Worm (Caenorhabditis elegans): ENCODE results near the gene F13A7.11.

The F13A7.11 gene

DNA sequence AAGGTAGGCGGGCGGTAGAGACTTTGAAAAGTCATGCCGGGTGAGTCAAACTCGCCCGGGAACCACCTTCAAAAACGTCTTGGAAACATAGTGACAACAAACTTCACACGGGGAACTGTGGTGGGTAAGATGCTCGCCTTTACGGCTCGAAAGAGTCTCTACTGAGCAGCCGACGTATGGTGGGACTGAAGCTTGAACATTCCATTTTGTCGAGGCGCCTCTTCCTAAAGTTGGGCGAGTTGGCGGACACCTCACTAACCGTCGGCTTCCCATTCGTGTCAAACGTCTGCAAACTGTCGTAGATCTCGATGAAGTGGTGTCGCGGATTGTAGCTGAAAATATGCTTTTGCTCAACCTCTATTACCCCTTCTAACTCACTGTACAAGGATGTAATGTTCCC lies 12.2 kb downstream of the F13A7.11 start:
- TF ChIP-seq mep-1 (tag; optimal IDR thresholded peaks at IDR 0.05), result no peak
- no peak for TF ChIP-seq ztf-11 (tag; optimal IDR thresholded peaks at IDR 0.05)
- TF ChIP-seq efl-1 (optimal IDR thresholded peaks at IDR 0.05), result no peak
- peak in 1 of 2 experiments; percentile 58 for TF ChIP-seq efl-1 (GFP tag; optimal IDR thresholded peaks at IDR 0.05 in 1 of 2)

DNA sequence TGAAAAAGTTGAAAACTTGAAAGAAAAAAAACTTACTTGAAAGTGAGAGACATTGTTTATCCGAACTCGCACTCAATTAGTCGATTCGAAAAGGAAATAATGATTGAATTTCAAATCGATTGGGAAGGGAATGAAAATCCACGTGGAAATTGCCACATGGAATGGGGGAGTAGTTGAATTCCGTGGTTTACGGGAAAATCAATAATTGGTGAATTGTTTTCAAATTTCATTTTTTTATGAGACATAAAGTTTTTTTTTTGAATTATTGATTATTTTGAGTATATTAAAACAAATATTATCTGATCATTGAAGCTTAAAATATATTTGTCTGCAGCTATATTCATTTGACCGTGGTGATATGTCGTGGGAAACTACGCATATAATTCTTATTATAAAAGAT lies 17.3 kb downstream of the F13A7.11 start, which contains the start of gene F13A7.1:
F13A7.1 (minus strand) TSS at position 101 of the 400 bp plus-strand sequence.
- TF ChIP-seq nhr-19 (GFP tag; conservative IDR thresholded peaks at IDR 0.05) (no peak), lsy-2 (tag; optimal IDR thresholded peaks at IDR 0.05) (no peak), ceh-82 (tag; optimal IDR thresholded peaks at IDR 0.05) (no peak), unc-86 (tag; optimal IDR thresholded peaks at IDR 0.05) (no peak), hlh-17 (GFP tag; optimal IDR thresholded peaks at IDR 0.05; ENCODE audit: borderline replicate concordance) (no peak), C16A3.4 (tag; optimal IDR thresholded peaks at IDR 0.05) (no peak), hlh-4 (tag; optimal IDR thresholded peaks at IDR 0.05) (no peak), lin-35 (GFP tag; optimal IDR thresholded peaks at IDR 0.05) (no peak), jun-1 (tag; optimal IDR thresholded peaks at IDR 0.05) (no peak), hpl-2 (GFP tag; optimal IDR thresholded peaks at IDR 0.05) (no peak), unc-62 (GFP tag; optimal IDR thresholded peaks at IDR 0.05) (no peak), nhr-90 (tag; optimal IDR thresholded peaks at IDR 0.05; ENCODE audit: poor library complexity) (no peak)

DNA sequence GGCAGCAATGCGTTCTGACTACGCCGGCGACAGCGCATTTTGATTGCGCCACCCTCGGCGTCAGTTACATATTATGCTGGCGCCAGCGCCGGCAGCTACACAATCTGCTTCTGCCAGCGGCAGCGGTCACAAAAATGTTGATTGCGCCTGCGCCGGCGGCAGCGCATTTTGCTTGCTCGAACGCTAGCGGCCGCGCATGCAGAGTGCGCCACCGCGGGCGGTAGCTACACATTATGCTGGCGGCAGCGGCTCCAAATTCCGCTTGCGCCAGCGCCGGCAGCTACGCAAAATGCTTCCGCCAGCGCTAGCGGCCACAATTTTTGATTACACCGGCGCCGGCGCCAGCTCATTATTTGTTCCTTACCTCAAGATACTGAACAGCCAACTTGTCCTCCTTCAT lies 17.9 kb downstream of the F13A7.11 start:
- no peak for TF ChIP-seq mef-2 (tag; optimal IDR thresholded peaks at IDR 0.05)

DNA sequence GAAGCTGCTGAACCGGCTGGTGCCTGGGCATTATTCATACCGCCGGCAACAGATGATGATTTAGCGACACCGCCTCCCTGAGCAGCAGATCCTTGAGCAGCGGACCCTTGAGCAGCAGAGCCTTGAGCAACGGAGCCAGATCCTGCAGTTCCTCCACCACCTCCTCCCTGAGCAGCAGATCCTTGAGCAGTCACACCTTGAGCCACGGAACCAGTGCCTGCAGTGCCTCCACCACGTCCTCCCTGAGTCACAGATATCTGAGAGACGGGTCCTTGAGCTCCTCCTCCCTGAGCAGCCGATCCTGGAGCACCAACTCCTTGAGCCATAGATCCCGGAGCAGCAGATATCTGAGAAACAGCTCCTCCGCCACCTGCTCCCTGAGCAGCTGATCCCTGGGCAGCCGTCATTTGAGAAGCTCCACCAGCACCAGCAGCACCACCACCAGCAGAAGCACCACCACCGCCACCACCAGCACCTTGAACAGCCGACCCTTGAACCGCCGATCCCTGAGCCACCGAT lies 18.6 kb downstream of the F13A7.11 start:
- no peak for TF ChIP-seq dsc-1 (tag; optimal IDR thresholded peaks at IDR 0.05)
- TF ChIP-seq mab-9 (GFP tag; IDR thresholded peaks at IDR 0.05), result no peak
- TF ChIP-seq ceh-88 (GFP tag; IDR thresholded peaks at IDR 0.05), result no peak
- TF ChIP-seq aha-1 (tag; optimal IDR thresholded peaks at IDR 0.05), result no peak
- no peak for TF ChIP-seq nhr-71 (tag; optimal IDR thresholded peaks at IDR 0.05)
- TF ChIP-seq hlh-17 (GFP tag; optimal IDR thresholded peaks at IDR 0.05; ENCODE audit: borderline replicate concordance), result no peak
- TF ChIP-seq vab-15 (tag; optimal IDR thresholded peaks at IDR 0.05), result no peak
- no peak for TF ChIP-seq pqm-1 (tag; optimal IDR thresholded peaks at IDR 0.05)
- TF ChIP-seq snu-23 (GFP tag; optimal IDR thresholded peaks at IDR 0.05), result no peak
- TF ChIP-seq nhr-90 (tag; optimal IDR thresholded peaks at IDR 0.05; ENCODE audit: poor library complexity), result no peak
- no peak for TF ChIP-seq zag-1 (tag; optimal IDR thresholded peaks at IDR 0.05)
- TF ChIP-seq unc-130 (tag; optimal IDR thresholded peaks at IDR 0.05), result no peak
- no peak for TF ChIP-seq nhr-28 (tag; optimal IDR thresholded peaks at IDR 0.05)

DNA sequence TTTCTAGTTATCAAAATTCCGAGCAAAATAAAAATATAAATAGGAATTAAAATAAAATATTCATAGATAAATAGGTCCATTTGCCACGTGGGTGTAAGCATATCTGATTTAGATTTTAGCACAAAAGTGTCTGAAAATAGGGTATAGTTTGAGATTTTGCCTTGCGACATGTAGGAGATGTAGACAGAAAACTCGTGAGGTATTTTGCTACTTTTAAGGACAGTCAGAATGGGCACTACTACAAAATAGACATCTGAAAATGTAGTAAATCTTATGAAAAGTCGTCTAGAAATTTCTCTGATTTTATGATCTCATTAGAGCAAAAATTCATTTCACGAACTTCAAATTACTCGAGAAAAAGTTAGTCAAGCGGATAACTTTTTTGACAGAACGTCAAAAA lies 20.4 kb downstream of the F13A7.11 start, which contains the start of gene srv-34:
srv-34 (minus strand) TSS at position 101 of the 400 bp plus-strand sequence.
- no peak for TF ChIP-seq unc-62 (GFP tag; optimal IDR thresholded peaks at IDR 0.05)
- TF ChIP-seq unc-86 (tag; optimal IDR thresholded peaks at IDR 0.05), result no peak
- TF ChIP-seq alr-1 (tag; optimal IDR thresholded peaks at IDR 0.05; ENCODE audit: borderline replicate concordance), result no peak
- TF ChIP-seq lsy-2 (tag; optimal IDR thresholded peaks at IDR 0.05), result no peak
- TF ChIP-seq snpc-4 (tag; optimal IDR thresholded peaks at IDR 0.05), result no peak
- no peak for TF ChIP-seq nhr-12 (tag; optimal IDR thresholded peaks at IDR 0.05)
- TF ChIP-seq sox-4 (tag; optimal IDR thresholded peaks at IDR 0.05), result no peak
- TF ChIP-seq nhr-19 (GFP tag; conservative IDR thresholded peaks at IDR 0.05), result no peak
- no peak for TF ChIP-seq ceh-90 (tag; optimal IDR thresholded peaks at IDR 0.05)
- no peak for TF ChIP-seq elt-3 (tag; optimal IDR thresholded peaks at IDR 0.05)
- no peak for TF ChIP-seq zip-4 (GFP tag; optimal IDR thresholded peaks at IDR 0.05)
- no peak for TF ChIP-seq F16B12.6 (tag; optimal IDR thresholded peaks at IDR 0.05)
- TF ChIP-seq C34B4.2 (tag; optimal IDR thresholded peaks at IDR 0.05), result no peak
- TF ChIP-seq nhr-90 (tag; optimal IDR thresholded peaks at IDR 0.05; ENCODE audit: poor library complexity), result no peak
- TF ChIP-seq ces-1 (GFP tag; optimal IDR thresholded peaks at IDR 0.05), result no peak

Data from whole organism, L1 larva.